Worm (Caenorhabditis elegans) whole organism, midembryonic: ENCODE results near the gene irld-47.

Experiments
- T22C8.4 ChIP-seq: fragments of 200-800 bp; sonication (Bioruptor generic); IDR thresholded peaks from 2 replicates; pipeline ENCODE4 v1.3.6; 2022; ENCODE audit warnings: missing genetic modification characterization, missing compliant biosample characterization
- cog-1 ChIP-seq: sonication (generic microtip); optimal IDR thresholded peaks from 2 replicates; lab custom pipeline; 2016; ENCODE audit warnings: missing genetic modification characterization, missing compliant biosample characterization
- flt-1 ChIP-seq: fragments of 200-800 bp; sonication (Bioruptor generic); IDR thresholded peaks from 2 replicates; pipeline ENCODE4 v1.3.6; 2022; ENCODE audit warnings: missing genetic modification characterization, missing compliant biosample characterization
- klf-2 ChIP-seq: fragments of 200-800 bp; sonication (Bioruptor generic); conservative IDR thresholded peaks from 2 replicates; pipeline ENCODE4 v1.3.6; 2022; ENCODE audit warnings: missing genetic modification reagents, missing genetic modification characterization, missing compliant biosample characterization
- med-1 ChIP-seq: sonication (generic microtip); optimal IDR thresholded peaks from 2 replicates; lab custom pipeline; 2017; ENCODE audit warnings: missing genetic modification characterization, mild to moderate bottlenecking, missing compliant biosample characterization, antibody characterized with exemption, missing genetic modification reagents; ENCODE audit not compliant: insufficient read depth
- ref-1 ChIP-seq: fragments of 200-800 bp; sonication (Bioruptor generic); conservative IDR thresholded peaks from 2 replicates; pipeline ENCODE4 v1.3.6; 2022; ENCODE audit warnings: missing genetic modification reagents, missing genetic modification characterization, missing compliant biosample characterization
- tab-1 ChIP-seq: fragments of 200-800 bp; sonication (Bioruptor generic); IDR thresholded peaks from 2 replicates; pipeline ENCODE4 v1.3.6; 2022; ENCODE audit warnings: missing genetic modification characterization, missing compliant biosample characterization
- ztf-23 ChIP-seq: fragments of 200-800 bp; sonication (Bioruptor generic); IDR thresholded peaks from 2 replicates; pipeline ENCODE4 v1.3.6; 2022; ENCODE audit warnings: missing genetic modification reagents, missing genetic modification characterization, missing compliant biosample characterization
- ztf-29 ChIP-seq: fragments of 200-800 bp; sonication (Bioruptor generic); IDR thresholded peaks from 2 replicates; pipeline ENCODE4 v1.3.6; 2022; ENCODE audit warnings: missing genetic modification reagents, missing genetic modification characterization, missing compliant biosample characterization

- TF ChIP-seq tab-1 (GFP tag; lab: Robert Waterston, UW): no peak
- no peak for TF ChIP-seq klf-2
- no peak for TF ChIP-seq T22C8.4 (GFP tag; lab: Robert Waterston, UW)
- TF ChIP-seq flt-1 (GFP tag; lab: Robert Waterston, UW): no peak
- no peak for TF ChIP-seq cog-1 (tag; lab: Kevin White, UChicago)
- no peak for TF ChIP-seq ztf-23 (GFP tag; lab: Robert Waterston, UW)
- no peak for TF ChIP-seq ztf-29
- TF ChIP-seq ref-1: no peak
- no peak for TF ChIP-seq med-1 (GFP tag; lab: Kevin White, UChicago)
Observed at ce11 chrII:7858101-7858500, 35.7 kb upstream of the irld-47 start, which contains the start of gene sds-22.
